Worm (Caenorhabditis elegans) whole organism, L1 larva: ENCODE data around the gene col-119.

ENCODE experiments used
- C04F5.9 ChIP-seq: sonication (generic microtip); optimal IDR thresholded peaks from 2 replicates; lab custom pipeline; 2016; ENCODE audit warnings: missing genetic modification characterization, missing compliant biosample characterization
- C34B4.2 ChIP-seq: sonication (generic microtip); optimal IDR thresholded peaks from 2 replicates; lab custom pipeline; 2017; ENCODE audit warnings: mild to moderate bottlenecking, missing genetic modification characterization, missing compliant biosample characterization
- F16B12.6 ChIP-seq: fragments of 150-350 bp; optimal IDR thresholded peaks from 2 replicates; lab custom pipeline; 2014; ENCODE audit warnings: missing biosample characterization, missing genetic modification characterization
- aha-1 ChIP-seq: fragments of 150-350 bp; optimal IDR thresholded peaks from 2 replicates; lab custom pipeline; 2014; ENCODE audit warnings: missing biosample characterization, missing genetic modification characterization
- blmp-1 ChIP-seq: fragments of 150-350 bp; optimal IDR thresholded peaks from 2 replicates; lab custom pipeline; 2014; ENCODE audit warnings: missing biosample characterization, missing genetic modification characterization
- ceh-90 ChIP-seq: sonication (generic microtip); optimal IDR thresholded peaks from 2 replicates; lab custom pipeline; 2016; ENCODE audit warnings: missing genetic modification characterization, missing compliant biosample characterization
- efl-1 ChIP-seq, 4 experiments: fragments of 150-350 bp; optimal IDR thresholded peaks in 3 of 4; peaks in 1 of 4; 1 replicate in 1 of 4; 2 replicates in 3 of 4; lab custom pipeline; 2014; ENCODE audit warnings: missing biosample characterization in 2 of 4, missing genetic modification characterization in 2 of 4, missing genetic modification reagents in 2 of 4
- egl-13 ChIP-seq: sonication (generic microtip); optimal IDR thresholded peaks from 2 replicates; lab custom pipeline; 2016; ENCODE audit warnings: missing genotype, missing genetic modification reagents, missing genetic modification characterization, missing compliant biosample characterization
- elt-2 ChIP-seq: sonication (generic microtip); optimal IDR thresholded peaks from 2 replicates; lab custom pipeline; 2016; ENCODE audit warnings: missing genetic modification characterization, mild to moderate bottlenecking, inconsistent platforms, missing compliant biosample characterization, missing genetic modification reagents
- elt-3 ChIP-seq, 6 experiments: fragments of 150-350 bp in 1 of 6; sonication (generic microtip); optimal IDR thresholded peaks; 2 replicates each; lab custom pipeline; 2017 to 2018; ENCODE audit warnings: missing biosample characterization in 6 of 6, missing genetic modification characterization in 6 of 6, inconsistent platforms in 1 of 6
- fkh-4 ChIP-seq: sonication (generic microtip); optimal IDR thresholded peaks from 2 replicates; lab custom pipeline; 2016; ENCODE audit warnings: missing compliant biosample characterization, missing genetic modification characterization, borderline replicate concordance
- fkh-8 ChIP-seq: sonication (generic microtip); optimal IDR thresholded peaks from 2 replicates; lab custom pipeline; 2016; ENCODE audit warnings: mild to moderate bottlenecking, missing genetic modification characterization, missing compliant biosample characterization
- fos-1 ChIP-seq: fragments of 150-350 bp; optimal IDR thresholded peaks from 2 replicates; lab custom pipeline; 2014; ENCODE audit warnings: missing biosample characterization, missing genetic modification characterization
- grh-1 ChIP-seq: fragments of 200-800 bp; sonication (Bioruptor generic); IDR thresholded peaks from 2 replicates; pipeline ENCODE4 v1.3.6; 2022; ENCODE audit warnings: missing genetic modification reagents, missing genetic modification characterization, missing compliant biosample characterization
- isw-1 ChIP-seq: fragments of 200-800 bp; sonication (Bioruptor generic); IDR thresholded peaks from 2 replicates; pipeline ENCODE4 v1.3.6; 2022; ENCODE audit warnings: missing genetic modification characterization, missing compliant biosample characterization
- lin-13 ChIP-seq: fragments of 150-350 bp; optimal IDR thresholded peaks from 2 replicates; lab custom pipeline; 2014; ENCODE audit warnings: missing biosample characterization, missing genetic modification reagents, missing genetic modification characterization
- lin-14 ChIP-seq: fragments of 200-800 bp; sonication (Bioruptor generic); optimal IDR thresholded peaks from 2 replicates; lab custom pipeline; 2018; ENCODE audit warnings: mild to moderate bottlenecking, missing genetic modification characterization, moderate library complexity, missing compliant biosample characterization
- lin-15B ChIP-seq: fragments of 150-350 bp; sonication (generic microtip); optimal IDR thresholded peaks from 3 replicates; lab custom pipeline; 2014; ENCODE audit warnings: missing biosample characterization, missing genetic modification characterization
- lin-39 ChIP-seq: fragments of 150-350 bp; optimal IDR thresholded peaks from 2 replicates; lab custom pipeline; 2014; ENCODE audit warnings: missing biosample characterization, missing genetic modification reagents, missing genetic modification characterization
- lsy-2 ChIP-seq, 2 experiments: fragments of 150-350 bp; optimal IDR thresholded peaks; 2 replicates each; lab custom pipeline; 2014; ENCODE audit warnings: missing biosample characterization in 2 of 2, missing genetic modification characterization in 2 of 2
- mef-2 ChIP-seq: fragments of 150-350 bp; optimal IDR thresholded peaks from 2 replicates; lab custom pipeline; 2014; ENCODE audit warnings: missing biosample characterization, missing genetic modification characterization
- nhr-11 ChIP-seq: fragments of 150-350 bp; optimal IDR thresholded peaks from 2 replicates; lab custom pipeline; 2014; ENCODE audit warnings: missing biosample characterization, missing genetic modification characterization
- nhr-19 ChIP-seq: fragments of 200-800 bp; sonication (Bioruptor generic); conservative IDR thresholded peaks from 2 replicates; pipeline ENCODE4 v1.3.6; 2022; ENCODE audit warnings: missing genetic modification characterization, missing compliant biosample characterization
- nhr-20 ChIP-seq: sonication (generic microtip); optimal IDR thresholded peaks from 2 replicates; lab custom pipeline; 2016; ENCODE audit warnings: mild to moderate bottlenecking, missing genetic modification characterization, missing compliant biosample characterization
- nhr-28 ChIP-seq: fragments of 150-350 bp; optimal IDR thresholded peaks from 2 replicates; lab custom pipeline; 2014; ENCODE audit warnings: missing biosample characterization, missing genetic modification characterization
- nhr-71 ChIP-seq: sonication (generic microtip); optimal IDR thresholded peaks from 2 replicates; lab custom pipeline; 2016; ENCODE audit warnings: mild to moderate bottlenecking, missing genetic modification characterization, moderate library complexity, missing compliant biosample characterization
- nhr-76 ChIP-seq: sonication (generic microtip); optimal IDR thresholded peaks from 2 replicates; lab custom pipeline; 2017; ENCODE audit warnings: missing biosample characterization, missing genetic modification characterization
- pax-3 ChIP-seq: fragments of 200-800 bp; sonication (Bioruptor generic); optimal IDR thresholded peaks from 2 replicates; lab custom pipeline; 2018; ENCODE audit warnings: mild to moderate bottlenecking, missing genetic modification characterization, moderate library complexity, missing compliant biosample characterization
- rnt-1 ChIP-seq: sonication (generic microtip); optimal IDR thresholded peaks from 2 replicates; lab custom pipeline; 2016; ENCODE audit warnings: mild to moderate bottlenecking, missing genetic modification characterization, moderate library complexity, missing compliant biosample characterization
- snpc-4 ChIP-seq: fragments of 150-350 bp; optimal IDR thresholded peaks from 2 replicates; lab custom pipeline; 2014; ENCODE audit warnings: missing biosample characterization, missing genetic modification characterization
- snu-23 ChIP-seq: sonication (generic microtip); optimal IDR thresholded peaks from 2 replicates; lab custom pipeline; 2016; ENCODE audit warnings: missing genetic modification characterization, missing compliant biosample characterization
- sox-4 ChIP-seq: sonication (generic microtip); optimal IDR thresholded peaks from 2 replicates; lab custom pipeline; 2016; ENCODE audit warnings: missing genetic modification characterization, missing compliant biosample characterization
- swsn-7 ChIP-seq: sonication (generic microtip); optimal IDR thresholded peaks from 2 replicates; lab custom pipeline; 2016; ENCODE audit warnings: missing genetic modification characterization, missing compliant biosample characterization
- tlp-1 ChIP-seq: fragments of 150-350 bp; optimal IDR thresholded peaks from 2 replicates; lab custom pipeline; 2014; ENCODE audit warnings: missing biosample characterization, missing genetic modification characterization
- unc-30 ChIP-seq: sonication (generic microtip); optimal IDR thresholded peaks from 2 replicates; lab custom pipeline; 2017; ENCODE audit warnings: missing biosample characterization, missing genetic modification characterization
- unc-62 ChIP-seq: fragments of 150-350 bp; optimal IDR thresholded peaks from 2 replicates; lab custom pipeline; 2014; ENCODE audit warnings: missing biosample characterization, missing genetic modification reagents, missing genetic modification characterization
- unc-86 ChIP-seq: sonication (generic microtip); optimal IDR thresholded peaks from 2 replicates; lab custom pipeline; 2016; ENCODE audit warnings: missing genetic modification characterization, missing compliant biosample characterization
- unc-98 ChIP-seq: fragments of 200-800 bp; sonication (Bioruptor generic); IDR thresholded peaks from 2 replicates; pipeline ENCODE4 v1.3.6; 2022; ENCODE audit warnings: missing genetic modification characterization, missing compliant biosample characterization
- xbp-1 ChIP-seq: sonication (generic microtip); optimal IDR thresholded peaks from 2 replicates; lab custom pipeline; 2016; ENCODE audit warnings: missing genetic modification characterization, missing compliant biosample characterization
- zip-4 ChIP-seq: fragments of 200-800 bp; sonication (Bioruptor generic); optimal IDR thresholded peaks from 2 replicates; lab custom pipeline; 2018; ENCODE audit warnings: mild to moderate bottlenecking, missing genetic modification characterization, moderate library complexity, missing compliant biosample characterization
- ztf-11 ChIP-seq, 2 experiments: sonication (generic microtip); optimal IDR thresholded peaks; 2 replicates each; lab custom pipeline; 2016 to 2017; ENCODE audit warnings: missing genetic modification characterization in 2 of 2, missing biosample characterization in 1 of 2, missing compliant biosample characterization in 1 of 2

The col-119 gene

ce11 chrIV:8992786-8993185 is 13.2 kb upstream of the col-119 start, which contains the start of gene mltn-12:
TSS of gene mltn-12 (plus strand) at chrIV:8993086.
- TF ChIP-seq rnt-1 (tag; lab: Kevin White, UChicago) (no peak), C34B4.2 (tag; lab: Kevin White, UChicago) (no peak), blmp-1 (tag; lab: Kevin White, UChicago) (no peak), grh-1 (GFP tag; lab: Robert Waterston, UW) (no peak), ceh-90 (tag; lab: Kevin White, UChicago) (no peak), isw-1 (GFP tag; lab: Robert Waterston, UW) (no peak)

- TF ChIP-seq sox-4, result no peak
- no peak for TF ChIP-seq nhr-76
- TF ChIP-seq lin-15B, result no peak
- TF ChIP-seq rnt-1 (tag; lab: Kevin White, UChicago), result peak; percentile 24
- TF ChIP-seq elt-3 (tag; optimal IDR thresholded peaks at IDR 0.05; lab: Kevin White, UChicago), result no peak
- no peak for TF ChIP-seq xbp-1 (tag; lab: Kevin White, UChicago)
- no peak for TF ChIP-seq efl-1 (optimal IDR thresholded peaks at IDR 0.05; lab: Kevin White, UChicago)
- peak in 1 of 2 experiments; percentile 83 for TF ChIP-seq efl-1 (GFP tag; optimal IDR thresholded peaks at IDR 0.05 in 1 of 2; lab: Kevin White, UChicago)
- peak; percentile 47 for TF ChIP-seq elt-2 (tag; lab: Kevin White, UChicago)
- no peak for TF ChIP-seq tlp-1 (tag; lab: Kevin White, UChicago)
Measured at ce11 chrIV:8986761-8987316, 7.2 kb upstream of the col-119 start, which contains the start of gene bre-1. TSS of gene bre-1 (plus strand) at chrIV:8987266.

DNA sequence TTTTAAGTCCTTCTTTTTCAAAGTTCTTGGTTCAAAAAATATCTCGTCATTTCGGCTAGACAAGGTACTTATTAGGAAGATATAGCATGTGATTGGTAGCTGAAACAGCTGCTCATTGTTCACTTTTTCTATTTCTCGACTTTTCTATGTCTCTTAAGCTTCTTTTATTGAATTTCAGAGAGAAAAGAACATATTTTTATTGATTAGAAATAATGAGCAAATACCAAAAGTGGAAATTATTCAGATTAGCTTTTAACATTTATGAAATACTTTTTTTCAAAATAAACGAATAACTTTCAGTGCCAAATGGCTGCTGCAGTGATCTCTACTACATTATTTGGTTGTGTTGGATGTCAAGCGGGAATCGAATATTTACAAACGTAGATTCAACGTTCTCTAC is 5.0 kb upstream of the col-119 start, which contains the start of gene nstp-1:
Gene nstp-1, plus strand, starts transcription at position 301 of the 400 bp plus-strand sequence.
- TF ChIP-seq unc-30 (tag; lab: Kevin White, UChicago), result no peak
- TF ChIP-seq pax-3, result no peak
- no peak for TF ChIP-seq fkh-4 (tag; lab: Kevin White, UChicago)
- no peak for TF ChIP-seq efl-1 (optimal IDR thresholded peaks at IDR 0.05; lab: Kevin White, UChicago)
- TF ChIP-seq efl-1 (GFP tag; optimal IDR thresholded peaks at IDR 0.05 in 1 of 2; lab: Kevin White, UChicago), result no peak
- TF ChIP-seq nhr-28, result no peak
- TF ChIP-seq aha-1 (tag; lab: Kevin White, UChicago), result no peak
- no peak for TF ChIP-seq xbp-1 (tag; lab: Kevin White, UChicago)
- TF ChIP-seq, all 84 proteins: peak for 0

DNA sequence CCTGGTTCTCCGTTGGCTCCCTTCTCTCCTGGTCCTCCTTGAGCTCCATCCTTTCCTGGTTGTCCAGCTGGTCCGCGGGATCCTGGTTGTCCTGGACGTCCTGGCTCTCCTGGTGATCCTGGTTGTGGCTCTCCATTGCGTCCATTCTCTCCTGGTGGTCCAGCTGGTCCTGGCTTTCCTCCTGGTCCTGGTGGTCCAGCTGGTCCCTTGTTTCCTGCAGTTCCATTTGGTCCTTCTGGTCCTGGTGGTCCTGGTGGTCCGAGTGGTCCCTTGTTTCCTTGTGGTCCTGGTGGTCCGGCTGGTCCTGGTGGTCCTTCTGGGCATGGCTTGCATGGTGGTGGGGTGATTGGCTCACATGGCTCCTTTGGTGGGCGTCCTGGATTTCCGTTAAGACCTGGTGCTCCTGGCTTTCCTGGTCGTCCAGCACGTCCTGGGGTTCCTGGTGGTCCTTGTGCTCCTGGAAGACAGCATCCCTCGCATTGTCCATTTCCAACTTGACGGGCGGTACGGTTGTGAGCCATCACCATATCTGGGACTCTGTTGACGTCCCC is 458 bp downstream of the col-119 start:
- TF ChIP-seq unc-62 (GFP tag; lab: Kevin White, UChicago) (no peak), xbp-1 (tag; lab: Kevin White, UChicago) (no peak), unc-86 (tag; lab: Kevin White, UChicago) (no peak), swsn-7 (no peak)

ce11 chrIV:8978047-8978446 is 1.5 kb downstream of the col-119 start:
- TF ChIP-seq pax-3 (no peak), F16B12.6 (tag; lab: Kevin White, UChicago) (no peak), snpc-4 (tag; lab: Kevin White, UChicago) (no peak), lin-13 (GFP tag; lab: Kevin White, UChicago) (no peak), nhr-76 (no peak), unc-30 (tag; lab: Kevin White, UChicago) (no peak), fkh-4 (tag; lab: Kevin White, UChicago) (no peak), egl-13 (tag; lab: Kevin White, UChicago) (no peak), nhr-19 (GFP tag; lab: Robert Waterston, UW) (0 out of 2 replicates have a peak, but pooled peaks have one; percentile 15), mef-2 (peak; percentile 36), C34B4.2 (tag; lab: Kevin White, UChicago) (no peak), zip-4 (GFP tag; lab: Kevin White, UChicago) (no peak), C04F5.9 (tag; lab: Kevin White, UChicago) (no peak), fos-1 (no peak), ztf-11 (tag; optimal IDR thresholded peaks at IDR 0.05; lab: Kevin White, UChicago) (no peak), lin-39 (tag; lab: Kevin White, UChicago) (peak; percentile 5), lin-14 (GFP tag; lab: Kevin White, UChicago) (peak; percentile 64), rnt-1 (tag; lab: Kevin White, UChicago) (peak; percentile 60), nhr-11 (tag; lab: Kevin White, UChicago) (peak; percentile 2), nhr-20 (tag; lab: Kevin White, UChicago) (peak; percentile 14), unc-98 (no peak), snu-23 (GFP tag; lab: Kevin White, UChicago) (peak; percentile 16), efl-1 (optimal IDR thresholded peaks at IDR 0.05; lab: Kevin White, UChicago) (no peak), efl-1 (GFP tag; optimal IDR thresholded peaks at IDR 0.05 in 1 of 2; lab: Kevin White, UChicago) (peak in 1 of 2 experiments; percentile 62), fkh-8 (tag; lab: Kevin White, UChicago) (no peak), lsy-2 (tag; optimal IDR thresholded peaks at IDR 0.05; lab: Kevin White, UChicago) (peak in 1 of 2 experiments; percentile 43), nhr-71 (tag; lab: Kevin White, UChicago) (peak; percentile 73)
- TF ChIP-seq, all 84 proteins: peak for 11
